Worm (Caenorhabditis elegans) whole organism, dauer: ENCODE data around the gene acr-7.

ENCODE experiments used
- unc-62 ChIP-seq: sonication (generic microtip); optimal IDR thresholded peaks from 2 replicates; lab custom pipeline; 2017; ENCODE audit warnings: missing biosample characterization, missing genetic modification reagents, missing genetic modification characterization

The acr-7 gene

ce11 chrII:7810869-7811543 lies 38.6 kb downstream of the acr-7 start, which contains the start of gene cki-1:
Gene cki-1 (plus strand): TSS chrII:7811240.
- TF ChIP-seq unc-62 = no peak

ce11 chrII:7810162-7810868 lies 39.3 kb downstream of the acr-7 start:
- no peak for TF ChIP-seq unc-62

ce11 chrII:7809358-7809914 lies 40.2 kb downstream of the acr-7 start:
- no peak for TF ChIP-seq unc-62

ce11 chrII:7808950-7809349 lies 40.6 kb downstream of the acr-7 start:
- no peak for TF ChIP-seq unc-62

ce11 chrII:7808153-7808552 lies 41.4 kb downstream of the acr-7 start:
- TF ChIP-seq unc-62 = no peak

- TF ChIP-seq unc-62 = no peak
These were observed 42.7 kb downstream of the acr-7 start for ce11 chrII:7806872-7807271.

- no peak for TF ChIP-seq unc-62
These were observed 43.5 kb downstream of the acr-7 start for ce11 chrII:7806054-7806453.

ce11 chrII:7803174-7803573 lies 46.4 kb downstream of the acr-7 start:
- no peak for TF ChIP-seq unc-62

ce11 chrII:7801899-7802298 lies 47.7 kb downstream of the acr-7 start:
- TF ChIP-seq unc-62 = no peak

ce11 chrII:7801255-7801654 lies 48.3 kb downstream of the acr-7 start:
- TF ChIP-seq unc-62 = no peak
